Fruit fly (Drosophila melanogaster): ENCODE data around the gene nmd.

Gene nmd

dm6 chr2L:10344029-10344606 lies 40.4 kb upstream of the nmd start, which contains the start of gene Frmd5 (continued):
- TF ChIP-seq CG8388 (GFP tag; optimal IDR thresholded peaks at IDR 0.05) (peak; percentile 5), Med (GFP tag) (peak; percentile 23), MESR4 (GFP tag; optimal IDR thresholded peaks at IDR 0.05) (peak; percentile 6), pnt (GFP tag; optimal IDR thresholded peaks at IDR 0.05) (no peak), CG16813 (GFP tag; IDR thresholded peaks at IDR 0.05; ENCODE audit: partially characterized antibody) (peak; percentile 63; the same call in 1 of the 3 replicates), CG32767 (GFP tag; IDR thresholded peaks at IDR 0.05) (no peak), zen2 (GFP tag; IDR thresholded peaks at IDR 0.05; ENCODE audit: partially characterized antibody) (0 out of 3 replicates have a peak, but pooled peaks have one; percentile 28), Spps (tag; optimal IDR thresholded peaks at IDR 0.05) (no peak), Dref (GFP tag; IDR thresholded peaks at IDR 0.05) (peak; percentile 34), CG1603 (tag; optimal IDR thresholded peaks at IDR 0.05) (peak; percentile 5), seq (GFP tag; IDR thresholded peaks at IDR 0.05) (peak; percentile 11; the same call in 1 of the 2 replicates), fru (optimal IDR thresholded peaks at IDR 0.05) (no peak), nerfin-2 (GFP tag; IDR thresholded peaks at IDR 0.05; ENCODE audit: partially characterized antibody) (peak; percentile 50; the same call in 1 of the 2 replicates), CG14860 (GFP tag; IDR thresholded peaks at IDR 0.05; ENCODE audit: partially characterized antibody) (peak; percentile 65), Ets97D (GFP tag; optimal IDR thresholded peaks at IDR 0.05) (no peak), gfzf (GFP tag; optimal IDR thresholded peaks at IDR 0.05) (peak; percentile 46), crp (GFP tag; optimal IDR thresholded peaks at IDR 0.05) (peak in 1 of 2 experiments; percentile 54), NfI (GFP tag; optimal IDR thresholded peaks at IDR 0.05) (no peak), CG9797 (GFP tag; optimal IDR thresholded peaks at IDR 0.05) (no peak), CG8281 (tag; optimal IDR thresholded peaks at IDR 0.05) (no peak), z (GFP tag; IDR thresholded peaks at IDR 0.05) (no peak), az2 (GFP tag; optimal IDR thresholded peaks at IDR 0.05) (no peak), knrl (GFP tag; IDR thresholded peaks at IDR 0.05; ENCODE audit: partially characterized antibody) (0 out of 3 replicates have a peak, but pooled peaks have one; percentile 25), BEAF-32 (GFP tag; optimal IDR thresholded peaks at IDR 0.05) (peak; percentile 21), CG15514 (GFP tag; optimal IDR thresholded peaks at IDR 0.05) (peak; percentile 74), ato (GFP tag; IDR thresholded peaks at IDR 0.05; ENCODE audit: partially characterized antibody) (0 out of 2 replicates have a peak, but pooled peaks have one; percentile 29), CG6791 (GFP tag; IDR thresholded peaks at IDR 0.05; ENCODE audit: partially characterized antibody) (peak; percentile 55; the same call in 2 of the 3 replicates)

dm6 chr2L:10342471-10342870 lies 38.7 kb upstream of the nmd start, which contains the start of gene Sps2:
Sps2 (plus strand) TSS chr2L:10342594.
- TF ChIP-seq MBD-R2 (GFP tag; IDR thresholded peaks at IDR 0.05) (peak; percentile 89), chn (GFP tag; optimal IDR thresholded peaks at IDR 0.05) (no peak), Nf-YB (GFP tag; optimal IDR thresholded peaks at IDR 0.05) (no peak), Nf-YC (tag; optimal IDR thresholded peaks at IDR 0.05) (peak; percentile 25), Optix (GFP tag; IDR thresholded peaks at IDR 0.05) (no peak), Eip74EF (GFP tag; optimal IDR thresholded peaks at IDR 0.05) (no peak), CG2120 (GFP tag; optimal IDR thresholded peaks at IDR 0.05) (peak; percentile 18), pho (GFP tag; optimal IDR thresholded peaks at IDR 0.05) (no peak), chif (GFP tag; optimal IDR thresholded peaks at IDR 0.05) (no peak), CG18011 (GFP tag; optimal IDR thresholded peaks at IDR 0.05) (no peak), her (GFP tag; optimal IDR thresholded peaks at IDR 0.05) (no peak), grau (tag; optimal IDR thresholded peaks at IDR 0.05) (peak; percentile 26), Dll (GFP tag; IDR thresholded peaks at IDR 0.05; ENCODE audit: partially characterized antibody) (peak; percentile 82), CG1233 (GFP tag; optimal IDR thresholded peaks at IDR 0.05) (no peak), Elba2 (GFP tag; optimal IDR thresholded peaks at IDR 0.05) (peak; percentile 23), CG13296 (GFP tag; optimal IDR thresholded peaks at IDR 0.05) (peak; percentile 18), CG16813 (GFP tag; IDR thresholded peaks at IDR 0.05; ENCODE audit: partially characterized antibody) (peak; percentile 75), Med (GFP tag) (peak; percentile 81), CG6683 (GFP tag; optimal IDR thresholded peaks at IDR 0.05) (no peak), CG14710 (tag; optimal IDR thresholded peaks at IDR 0.05) (peak; percentile 45), mam (GFP tag; optimal IDR thresholded peaks at IDR 0.05) (peak; percentile 1), Abd-B (GFP tag; optimal IDR thresholded peaks at IDR 0.05) (no peak), CG2712 (tag; optimal IDR thresholded peaks at IDR 0.05) (peak; percentile 45), CG15514 (GFP tag; optimal IDR thresholded peaks at IDR 0.05) (peak; percentile 51)
